Fruit fly (Drosophila melanogaster) whole organism, prepupa: ENCODE data around the gene CG3625.

Experiments
- Blimp-1 ChIP-seq: fragments of 200-800 bp; sonication (Bioruptor generic); optimal IDR thresholded peaks from 3 replicates; lab custom pipeline; 2017; ENCODE audit warnings: missing biosample characterization, missing genetic modification characterization, mild to moderate bottlenecking, moderate library complexity, missing genetic modification reagents
- CG10631 ChIP-seq: fragments of 200-800 bp; sonication (Bioruptor generic); optimal IDR thresholded peaks from 2 replicates; lab custom pipeline; 2016; ENCODE audit warnings: missing biosample characterization, missing genetic modification characterization
- CG10669 ChIP-seq: fragments of 200-800 bp; sonication (Bioruptor generic); optimal IDR thresholded peaks from 3 replicates; lab custom pipeline; 2018; ENCODE audit warnings: missing biosample characterization, mild to moderate bottlenecking, missing genetic modification characterization, moderate library complexity
- CG11294 ChIP-seq: fragments of 200-800 bp; sonication (Bioruptor generic); IDR thresholded peaks from 2 replicates; pipeline ENCODE4 v1.3.6; 2022; ENCODE audit warnings: missing biosample characterization, missing genetic modification characterization
- CG11762 ChIP-seq: fragments of 200-800 bp; sonication (Bioruptor generic); optimal IDR thresholded peaks from 3 replicates; lab custom pipeline; 2016; ENCODE audit warnings: missing biosample characterization, missing genetic modification characterization; ENCODE audit not compliant: insufficient read depth
- CG11902 ChIP-seq: fragments of 200-800 bp; sonication (Bioruptor generic); optimal IDR thresholded peaks from 3 replicates; lab custom pipeline; 2016; ENCODE audit warnings: missing biosample characterization, missing genetic modification characterization
- CG15336 ChIP-seq: fragments of 200-800 bp; sonication (Bioruptor generic); IDR thresholded peaks from 2 replicates; pipeline ENCODE4 v1.3.6; 2022; ENCODE audit warnings: missing biosample characterization, missing genetic modification characterization
- CG1621 ChIP-seq: fragments of 200-800 bp; sonication (Bioruptor generic); optimal IDR thresholded peaks from 3 replicates; lab custom pipeline; 2018; ENCODE audit warnings: missing biosample characterization, mild to moderate bottlenecking, missing genetic modification characterization
- CG16779 ChIP-seq: fragments of 200-800 bp; sonication (Bioruptor generic); optimal IDR thresholded peaks from 3 replicates; lab custom pipeline; 2017; ENCODE audit warnings: missing biosample characterization, mild to moderate bottlenecking, missing genetic modification characterization
- CG3032 ChIP-seq: fragments of 200-800 bp; optimal IDR thresholded peaks from 2 replicates; lab custom pipeline; 2019; ENCODE audit warnings: missing biosample characterization, mild to moderate bottlenecking, missing genetic modification characterization, moderate library complexity
- CG32006 ChIP-seq: fragments of 200-800 bp; sonication (Bioruptor generic); optimal IDR thresholded peaks from 3 replicates; lab custom pipeline; 2017; ENCODE audit warnings: missing biosample characterization, mild to moderate bottlenecking, missing genetic modification characterization
- CG34406 ChIP-seq: fragments of 200-800 bp; sonication (Bioruptor generic); optimal IDR thresholded peaks from 3 replicates; lab custom pipeline; 2016; ENCODE audit warnings: missing biosample characterization, missing genetic modification characterization
- CG3919 ChIP-seq: fragments of 200-800 bp; sonication (Bioruptor generic); optimal IDR thresholded peaks from 3 replicates; lab custom pipeline; 2016; ENCODE audit warnings: missing biosample characterization, missing genetic modification characterization
- CG6276 ChIP-seq: fragments of 200-800 bp; sonication (Bioruptor generic); optimal IDR thresholded peaks from 2 replicates; lab custom pipeline; 2017; ENCODE audit warnings: missing biosample characterization, mild to moderate bottlenecking, missing genetic modification characterization
- CG6792 ChIP-seq: fragments of 200-800 bp; sonication (Bioruptor generic); optimal IDR thresholded peaks from 3 replicates; lab custom pipeline; 2016; ENCODE audit warnings: missing biosample characterization, missing genetic modification characterization
- CG6808 ChIP-seq: fragments of 200-800 bp; sonication (Bioruptor generic); optimal IDR thresholded peaks from 3 replicates; lab custom pipeline; 2017; ENCODE audit warnings: missing biosample characterization, missing genetic modification characterization, mild to moderate bottlenecking, moderate library complexity, missing genetic modification reagents
- CG6854 ChIP-seq: fragments of 200-800 bp; sonication (Bioruptor generic); optimal IDR thresholded peaks from 2 replicates; lab custom pipeline; 2017; ENCODE audit warnings: missing biosample characterization, mild to moderate bottlenecking, missing genetic modification characterization
- CG7368 ChIP-seq: fragments of 200-800 bp; sonication (Bioruptor generic); optimal IDR thresholded peaks from 3 replicates; lab custom pipeline; 2016; ENCODE audit warnings: missing biosample characterization, missing genetic modification characterization
- CG8319 ChIP-seq: fragments of 200-800 bp; sonication (Bioruptor generic); optimal IDR thresholded peaks from 3 replicates; lab custom pipeline; 2016; ENCODE audit warnings: missing biosample characterization, missing genetic modification characterization
- Eip75B ChIP-seq: fragments of 200-800 bp; sonication (Bioruptor generic); optimal IDR thresholded peaks from 3 replicates; lab custom pipeline; 2016; ENCODE audit warnings: missing biosample characterization, missing genetic modification characterization
- Eip78C ChIP-seq: fragments of 200-800 bp; sonication (Bioruptor generic); peaks from one replicate; lab custom pipeline; 2016; ENCODE audit warnings: missing biosample characterization, missing genetic modification characterization
- Eip93F ChIP-seq: fragments of 200-800 bp; sonication (Bioruptor generic); optimal IDR thresholded peaks from 2 replicates; lab custom pipeline; 2016; ENCODE audit warnings: missing biosample characterization, mild to moderate bottlenecking, missing genetic modification characterization
- Ets21C ChIP-seq: fragments of 200-800 bp; sonication (Bioruptor generic); optimal IDR thresholded peaks from 3 replicates; lab custom pipeline; 2016; ENCODE audit warnings: missing biosample characterization, missing genetic modification characterization
- Ets96B ChIP-seq: fragments of 200-800 bp; optimal IDR thresholded peaks from 2 replicates; lab custom pipeline; 2019; ENCODE audit warnings: missing biosample characterization, mild to moderate bottlenecking, missing genetic modification characterization, moderate library complexity
- Gug ChIP-seq: fragments of 200-800 bp; sonication (Bioruptor generic); IDR thresholded peaks from 2 replicates; pipeline ENCODE4 v1.3.6; 2022; ENCODE audit warnings: missing biosample characterization, missing genetic modification characterization
- Hr38 ChIP-seq: sonication (Bioruptor generic); optimal IDR thresholded peaks from 2 replicates; lab custom pipeline; 2016; ENCODE audit warnings: missing biosample characterization, missing genetic modification characterization
- Lpt ChIP-seq: fragments of 200-800 bp; sonication (Bioruptor generic); optimal IDR thresholded peaks from 3 replicates; lab custom pipeline; 2016; ENCODE audit warnings: missing biosample characterization, missing genetic modification characterization
- Met ChIP-seq: fragments of 200-800 bp; sonication (Bioruptor generic); optimal IDR thresholded peaks from 3 replicates; lab custom pipeline; 2016; ENCODE audit warnings: missing biosample characterization, missing genetic modification characterization
- OdsH ChIP-seq: fragments of 200-800 bp; sonication (Bioruptor generic); optimal IDR thresholded peaks from 3 replicates; lab custom pipeline; 2016; ENCODE audit warnings: missing biosample characterization, missing genetic modification characterization
- Smox ChIP-seq: fragments of 200-800 bp; sonication (Bioruptor generic); optimal IDR thresholded peaks from 3 replicates; lab custom pipeline; 2016; ENCODE audit warnings: missing biosample characterization, missing genetic modification characterization
- Sox102F ChIP-seq: fragments of 200-800 bp; sonication (Bioruptor generic); optimal IDR thresholded peaks from 2 replicates; lab custom pipeline; 2016; ENCODE audit warnings: missing biosample characterization, mild to moderate bottlenecking, missing genetic modification characterization
- Sox15 ChIP-seq: fragments of 200-800 bp; sonication (Bioruptor generic); optimal IDR thresholded peaks from 3 replicates; lab custom pipeline; 2016; ENCODE audit warnings: missing biosample characterization, missing genetic modification characterization
- acj6 ChIP-seq: fragments of 200-800 bp; sonication (Bioruptor generic); optimal IDR thresholded peaks from 3 replicates; lab custom pipeline; 2016; ENCODE audit warnings: missing biosample characterization, missing genetic modification characterization
- cyc ChIP-seq: fragments of 200-800 bp; sonication (Bioruptor generic); optimal IDR thresholded peaks from 3 replicates; lab custom pipeline; 2016; ENCODE audit warnings: missing biosample characterization, missing genetic modification characterization
- dsx ChIP-seq: fragments of 200-800 bp; optimal IDR thresholded peaks from 3 replicates; lab custom pipeline; 2019; ENCODE audit warnings: missing biosample characterization, mild to moderate bottlenecking, missing genetic modification characterization, moderate library complexity; ENCODE audit not compliant: poor library complexity, severe bottlenecking
- esn ChIP-seq: fragments of 200-800 bp; sonication (Bioruptor generic); optimal IDR thresholded peaks from 2 replicates; lab custom pipeline; 2016; ENCODE audit warnings: missing biosample characterization, mild to moderate bottlenecking, missing genetic modification characterization, moderate library complexity
- fd59A ChIP-seq: fragments of 200-800 bp; sonication (Bioruptor generic); optimal IDR thresholded peaks from 2 replicates; lab custom pipeline; 2017; ENCODE audit warnings: missing biosample characterization, mild to moderate bottlenecking, missing genetic modification characterization, missing genetic modification reagents
- fd85E ChIP-seq: fragments of 200-800 bp; sonication (Bioruptor generic); optimal IDR thresholded peaks from 3 replicates; lab custom pipeline; 2016; ENCODE audit warnings: missing biosample characterization, missing genetic modification characterization
- fkh ChIP-seq: fragments of 200-800 bp; sonication (Bioruptor generic); optimal IDR thresholded peaks from 3 replicates; lab custom pipeline; 2017; ENCODE audit warnings: missing biosample characterization, mild to moderate bottlenecking, missing genetic modification characterization, moderate library complexity
- lz ChIP-seq: fragments of 200-800 bp; sonication (Bioruptor generic); optimal IDR thresholded peaks from 3 replicates; lab custom pipeline; 2016; ENCODE audit warnings: missing biosample characterization, missing genetic modification characterization
- pdm3 ChIP-seq: fragments of 200-800 bp; sonication (Bioruptor generic); optimal IDR thresholded peaks from 3 replicates; lab custom pipeline; 2016; ENCODE audit warnings: missing biosample characterization, missing genetic modification characterization
- salr ChIP-seq, 2 experiments: fragments of 200-800 bp; sonication (Bioruptor generic); optimal IDR thresholded peaks; 3 replicates each; lab custom pipeline; 2016 to 2018; ENCODE audit warnings: missing biosample characterization in 2 of 2, missing genetic modification characterization in 2 of 2, mild to moderate bottlenecking in 1 of 2
- svp ChIP-seq: fragments of 200-800 bp; sonication (Bioruptor generic); peaks from one replicate; lab custom pipeline; 2016; ENCODE audit warnings: missing biosample characterization, missing genetic modification characterization
- vri ChIP-seq: fragments of 200-800 bp; sonication (Bioruptor generic); optimal IDR thresholded peaks from 3 replicates; lab custom pipeline; 2016; ENCODE audit warnings: missing biosample characterization, mild to moderate bottlenecking, missing genetic modification characterization

The CG3625 gene

dm6 chr2L:290949-291348 lies 646 bp downstream of the CG3625 start:
- no peak for TF ChIP-seq OdsH (GFP tag; lab: Kevin White, UChicago)
- no peak for TF ChIP-seq CG11762 (GFP tag; lab: Kevin White, UChicago)
- no peak for TF ChIP-seq CG34406 (GFP tag; lab: Kevin White, UChicago)
- TF ChIP-seq Eip78C (GFP tag; lab: Kevin White, UChicago) = peak; percentile 54
- no peak for TF ChIP-seq CG11294 (GFP tag; lab: Robert Waterston, UW)

dm6 chr2L:290373-290772 lies 1.2 kb downstream of the CG3625 start:
- TF ChIP-seq CG1621 (peak; percentile 7), vri (no peak)

DNA sequence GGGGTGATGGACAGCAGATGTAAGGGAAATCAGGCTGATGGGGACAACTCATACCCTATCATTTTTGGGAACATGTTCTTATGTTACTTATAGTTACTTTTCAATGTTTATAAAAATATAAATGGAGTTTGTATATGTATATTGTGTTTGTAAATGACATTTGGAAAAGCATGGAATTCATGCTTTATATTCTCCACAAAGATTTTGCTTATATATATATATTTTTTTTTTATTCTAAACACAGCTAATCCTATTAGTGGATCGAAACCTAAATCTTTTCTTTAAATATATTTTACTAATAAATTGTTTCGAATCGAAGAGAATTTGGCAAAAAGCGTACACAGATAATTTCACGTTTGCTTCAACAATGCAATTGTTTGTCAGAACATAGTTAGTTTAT lies 2.6 kb downstream of the CG3625 start, which contains the start of gene Amnionless:
Gene Amnionless (minus strand): TSS at position 101 of the 400 bp plus-strand sequence.
- TF ChIP-seq CG7368 (GFP tag; lab: Kevin White, UChicago) (no peak), CG3032 (tag; lab: Kevin White, UChicago) (no peak), Lpt (GFP tag; lab: Kevin White, UChicago) (no peak), CG6854 (no peak)

dm6 chr2L:286421-286820 lies 5.2 kb downstream of the CG3625 start:
- TF ChIP-seq fd85E = peak; percentile 46
- peak; percentile 49 for TF ChIP-seq Sox15 (GFP tag; lab: Kevin White, UChicago)
- no peak for TF ChIP-seq fd59A (GFP tag; lab: Kevin White, UChicago)
- TF ChIP-seq CG10669 (GFP tag; lab: Kevin White, UChicago) = peak; percentile 67
- TF ChIP-seq Blimp-1 (GFP tag; lab: Kevin White, UChicago) = no peak
- peak; percentile 69 for TF ChIP-seq acj6 (GFP tag; lab: Kevin White, UChicago)
- peak; percentile 91 for TF ChIP-seq Eip78C (GFP tag; lab: Kevin White, UChicago)
- peak; percentile 84 for TF ChIP-seq Eip75B (GFP tag; lab: Kevin White, UChicago)
- TF ChIP-seq Hr38 (GFP tag; lab: Kevin White, UChicago) = no peak
- peak; percentile 95 for TF ChIP-seq svp (GFP tag; lab: Kevin White, UChicago)
- TF ChIP-seq Met (GFP tag; lab: Kevin White, UChicago) = peak; percentile 84
- no peak for TF ChIP-seq fkh (GFP tag; lab: Kevin White, UChicago)
- TF ChIP-seq CG3032 (tag; lab: Kevin White, UChicago) = peak; percentile 40
- TF ChIP-seq CG15336 (GFP tag; lab: Robert Waterston, UW) = peak; percentile 70
- peak; percentile 90 for TF ChIP-seq vri
- peak; percentile 80 for TF ChIP-seq pdm3 (GFP tag; lab: Kevin White, UChicago)
- peak; percentile 8 for TF ChIP-seq Lpt (GFP tag; lab: Kevin White, UChicago)
- peak; percentile 86 for TF ChIP-seq CG16779 (tag; lab: Kevin White, UChicago)
- TF ChIP-seq lz (GFP tag; lab: Kevin White, UChicago) = peak; percentile 73
- TF ChIP-seq CG8319 (GFP tag; lab: Kevin White, UChicago) = peak; percentile 44
- peak; percentile 41 for TF ChIP-seq Ets96B (tag; lab: Kevin White, UChicago)
- TF ChIP-seq esn (GFP tag; lab: Kevin White, UChicago) = peak; percentile 88
- TF ChIP-seq cyc (GFP tag; lab: Kevin White, UChicago) = peak; percentile 83
- peak; percentile 70 for TF ChIP-seq OdsH (GFP tag; lab: Kevin White, UChicago)
- TF ChIP-seq CG6808 (GFP tag; lab: Kevin White, UChicago) = peak; percentile 71
- peak; percentile 54 for TF ChIP-seq CG32006
- peak; percentile 86 for TF ChIP-seq CG6854
- peak; percentile 92 for TF ChIP-seq Eip93F (GFP tag; lab: Kevin White, UChicago)
- peak; percentile 35; the same call in 1 of the 2 replicates for TF ChIP-seq CG11294 (GFP tag; lab: Robert Waterston, UW)
- TF ChIP-seq CG6792 (GFP tag; lab: Kevin White, UChicago) = peak; percentile 78
- no peak for TF ChIP-seq CG6276
- peak; percentile 74 for TF ChIP-seq CG1621
- TF ChIP-seq CG3919 (GFP tag; lab: Kevin White, UChicago) = peak; percentile 86
- peak; percentile 62 for TF ChIP-seq CG11762 (GFP tag; lab: Kevin White, UChicago)
- TF ChIP-seq CG10631 (GFP tag; lab: Kevin White, UChicago) = peak; percentile 52
- peak; percentile 66 for TF ChIP-seq Ets21C
- peak; percentile 46 for TF ChIP-seq CG11902 (GFP tag; lab: Kevin White, UChicago)
- TF ChIP-seq CG34406 (GFP tag; lab: Kevin White, UChicago) = peak; percentile 62
- TF ChIP-seq Gug (GFP tag; lab: Robert Waterston, UW) = 0 out of 2 replicates have a peak, but pooled peaks have one; percentile 24
- TF ChIP-seq Sox102F (GFP tag; lab: Kevin White, UChicago) = peak; percentile 85
- peak in 1 of 2 experiments; percentile 48 for TF ChIP-seq salr (GFP tag; optimal IDR thresholded peaks at IDR 0.05; lab: Kevin White, UChicago)
- TF ChIP-seq Smox = no peak
- TF ChIP-seq dsx = peak; percentile 88
